Worm (Caenorhabditis elegans) whole organism, L3 larva: ENCODE measurements around the gene ZK666.11.

ENCODE experiments used
- ama-1 ChIP-seq: fragments of 150-350 bp; optimal IDR thresholded peaks from 2 replicates; lab custom pipeline; 2018
- elt-1 ChIP-seq: fragments of 150-350 bp; optimal IDR thresholded peaks from 2 replicates; lab custom pipeline; 2014; ENCODE audit warnings: missing biosample characterization, missing genetic modification characterization
- fkh-2 ChIP-seq: fragments of 150-350 bp; optimal IDR thresholded peaks from 2 replicates; lab custom pipeline; 2014; ENCODE audit warnings: missing biosample characterization, missing genetic modification reagents, missing genetic modification characterization
- nhr-11 ChIP-seq: fragments of 150-350 bp; optimal IDR thresholded peaks from 2 replicates; lab custom pipeline; 2014; ENCODE audit warnings: missing biosample characterization, missing genetic modification characterization
- nhr-12 ChIP-seq: fragments of 150-350 bp; optimal IDR thresholded peaks from 2 replicates; lab custom pipeline; 2014; ENCODE audit warnings: missing biosample characterization, missing genetic modification characterization
- nhr-23 ChIP-seq: fragments of 150-350 bp; optimal IDR thresholded peaks from 2 replicates; lab custom pipeline; 2014; ENCODE audit warnings: missing biosample characterization, missing genetic modification reagents, missing genetic modification characterization
- nhr-43 ChIP-seq: sonication (generic microtip); optimal IDR thresholded peaks from 2 replicates; lab custom pipeline; 2016; ENCODE audit warnings: mild to moderate bottlenecking, missing genetic modification characterization, missing compliant biosample characterization; ENCODE audit not compliant: poor library complexity, severe bottlenecking
- pha-4 ChIP-seq: fragments of 150-350 bp; optimal IDR thresholded peaks from 2 replicates; lab custom pipeline; 2014; ENCODE audit warnings: missing biosample characterization, missing genetic modification reagents, missing genetic modification characterization
- sea-2 ChIP-seq: fragments of 150-350 bp; sonication (generic microtip); optimal IDR thresholded peaks from 4 replicates; lab custom pipeline; 2014; ENCODE audit warnings: missing biosample characterization, missing genetic modification reagents, missing genetic modification characterization
- skn-1 ChIP-seq: fragments of 150-350 bp; optimal IDR thresholded peaks from 2 replicates; lab custom pipeline; 2014; ENCODE audit warnings: missing biosample characterization, missing genetic modification characterization
- tbx-2 ChIP-seq: sonication (generic microtip); optimal IDR thresholded peaks from 2 replicates; lab custom pipeline; 2016; ENCODE audit warnings: mild to moderate bottlenecking, missing genetic modification characterization, missing compliant biosample characterization
- unc-39 ChIP-seq: sonication (generic microtip); optimal IDR thresholded peaks from 4 replicates; lab custom pipeline; 2017; ENCODE audit warnings: missing biosample characterization, missing genetic modification characterization
- ztf-11 ChIP-seq: fragments of 150-350 bp; optimal IDR thresholded peaks from 2 replicates; lab custom pipeline; 2014; ENCODE audit warnings: missing biosample characterization, missing genetic modification characterization
- ztf-4 ChIP-seq: fragments of 150-350 bp; optimal IDR thresholded peaks from 2 replicates; lab custom pipeline; 2014; ENCODE audit warnings: missing biosample characterization, missing genetic modification characterization

DNA sequence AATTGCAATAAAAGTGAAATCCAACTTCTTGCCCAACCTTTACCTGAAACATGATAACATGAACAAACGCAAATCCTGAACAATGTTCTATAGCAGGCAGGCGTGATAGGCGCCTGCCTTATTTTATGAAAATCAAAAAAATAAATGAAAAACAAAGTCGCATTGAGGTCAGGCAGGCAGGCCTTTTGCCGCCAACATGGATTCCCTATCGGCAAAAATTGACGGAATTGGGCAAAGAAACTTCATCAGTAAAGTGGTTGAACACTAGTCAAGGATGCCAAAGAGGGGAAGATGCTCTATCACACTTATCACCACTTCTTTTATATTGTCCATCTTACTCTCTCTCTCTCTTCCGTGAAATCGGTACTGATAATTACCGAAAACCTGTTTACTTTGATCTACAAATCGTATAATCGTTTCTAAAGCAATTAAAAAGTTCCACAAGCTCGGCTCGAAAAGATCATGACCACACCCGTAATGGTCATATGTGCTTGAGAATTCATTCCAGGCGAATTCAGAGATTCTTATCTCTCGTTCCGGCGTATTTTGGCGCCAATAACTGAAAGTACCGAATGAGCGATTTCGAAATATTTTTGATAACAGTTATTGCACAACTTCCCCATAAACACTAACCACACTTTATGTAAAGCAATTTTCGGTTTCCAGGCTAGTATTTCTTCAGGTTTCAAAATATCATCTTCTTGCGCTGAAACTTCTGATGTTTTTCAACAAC lies at the start of gene ZK666.11, which contains the start of gene clec-60:
- no peak for TF ChIP-seq nhr-12 (tag; lab: Kevin White, UChicago)
- no peak for TF ChIP-seq ama-1
- no peak for TF ChIP-seq sea-2
- no peak for TF ChIP-seq unc-39 (tag; lab: Kevin White, UChicago)
- no peak for TF ChIP-seq skn-1 (tag; lab: Kevin White, UChicago)
- TF ChIP-seq nhr-11 (tag; lab: Kevin White, UChicago), result no peak
- TF ChIP-seq nhr-43 (tag; lab: Kevin White, UChicago), result no peak
- TF ChIP-seq ztf-4 (tag; lab: Kevin White, UChicago), result no peak
- no peak for TF ChIP-seq nhr-23 (tag; lab: Kevin White, UChicago)
- no peak for TF ChIP-seq tbx-2 (tag; lab: Kevin White, UChicago)
- no peak for TF ChIP-seq pha-4 (tag; lab: Kevin White, UChicago)
- no peak for TF ChIP-seq elt-1 (tag; lab: Kevin White, UChicago)
- no peak for TF ChIP-seq ztf-11 (tag; lab: Kevin White, UChicago)
- no peak for TF ChIP-seq fkh-2 (tag; lab: Kevin White, UChicago)
